Fruit fly (Drosophila melanogaster) whole organism, adult: ENCODE data around the gene ort.
A peak's percentile ranks its signal among the peaks of the same experiment; 100 is the strongest.

Experiments
- CG11617 ChIP-seq: fragments of 200-800 bp; sonication (Bioruptor generic); optimal IDR thresholded peaks from 2 replicates; lab custom pipeline; 2017; ENCODE audit warnings: mild to moderate bottlenecking, missing biosample characterization, missing genetic modification reagents, missing genetic modification characterization
- CG12768 ChIP-seq: fragments of 200-800 bp; sonication (Bioruptor generic); optimal IDR thresholded peaks from 2 replicates; lab custom pipeline; 2017; ENCODE audit warnings: missing biosample characterization, missing genetic modification characterization, mild to moderate bottlenecking, moderate library complexity, missing genetic modification reagents
- CG14711 ChIP-seq: fragments of 200-800 bp; sonication (Bioruptor generic); optimal IDR thresholded peaks from 2 replicates; lab custom pipeline; 2018; ENCODE audit warnings: missing biosample characterization, mild to moderate bottlenecking, missing genetic modification characterization, moderate library complexity
- CG1620 ChIP-seq: fragments of 200-800 bp; sonication (Bioruptor generic); optimal IDR thresholded peaks from 2 replicates; lab custom pipeline; 2016; ENCODE audit warnings: missing biosample characterization, missing genetic modification characterization
- CG33017 ChIP-seq: fragments of 200-800 bp; sonication (Bioruptor generic); optimal IDR thresholded peaks from 2 replicates; lab custom pipeline; 2018; ENCODE audit warnings: missing biosample characterization, mild to moderate bottlenecking, missing genetic modification characterization, moderate library complexity
- CG5204 ChIP-seq: fragments of 200-800 bp; sonication (Bioruptor generic); optimal IDR thresholded peaks from 2 replicates; lab custom pipeline; 2016; ENCODE audit warnings: missing biosample characterization, missing genetic modification characterization
- CG7045 ChIP-seq: fragments of 200-800 bp; sonication (Bioruptor generic); optimal IDR thresholded peaks from 2 replicates; lab custom pipeline; 2017; ENCODE audit warnings: missing biosample characterization, mild to moderate bottlenecking, missing genetic modification characterization
- CG7101 ChIP-seq: fragments of 200-800 bp; sonication (Bioruptor generic); optimal IDR thresholded peaks from 2 replicates; lab custom pipeline; 2018; ENCODE audit warnings: missing biosample characterization, mild to moderate bottlenecking, missing genetic modification characterization, moderate library complexity
- Clk ChIP-seq: fragments of 200-800 bp; sonication (Bioruptor generic); optimal IDR thresholded peaks from 2 replicates; lab custom pipeline; 2017; ENCODE audit warnings: missing biosample characterization, missing genetic modification characterization
- Crg-1 ChIP-seq: fragments of 200-800 bp; sonication (Bioruptor generic); optimal IDR thresholded peaks from 2 replicates; lab custom pipeline; 2016; ENCODE audit warnings: missing biosample characterization, missing genetic modification characterization
- Hr96 ChIP-seq: fragments of 200-800 bp; sonication (Bioruptor generic); optimal IDR thresholded peaks from 2 replicates; lab custom pipeline; 2016; ENCODE audit warnings: missing biosample characterization, missing genetic modification characterization
- Mnt ChIP-seq: fragments of 200-800 bp; sonication (Bioruptor generic); optimal IDR thresholded peaks from 2 replicates; lab custom pipeline; 2016; ENCODE audit warnings: missing biosample characterization, mild to moderate bottlenecking, missing genetic modification characterization
- bab1 ChIP-seq: fragments of 200-800 bp; sonication (Bioruptor generic); optimal IDR thresholded peaks from 3 replicates; lab custom pipeline; 2019; ENCODE audit warnings: missing biosample characterization, mild to moderate bottlenecking, missing genetic modification characterization, moderate library complexity
- cic ChIP-seq: fragments of 200-800 bp; sonication (Bioruptor generic); optimal IDR thresholded peaks from 2 replicates; lab custom pipeline; 2017; ENCODE audit warnings: missing biosample characterization, mild to moderate bottlenecking, missing genetic modification characterization, moderate library complexity
- cnc ChIP-seq, 2 experiments: fragments of >200 bp; optimal IDR thresholded peaks; 2 replicates each; lab custom pipeline; 2017
- kay ChIP-seq: fragments of 200-800 bp; sonication (Bioruptor generic); peaks from one replicate; lab custom pipeline; 2016; ENCODE audit warnings: missing biosample characterization, missing genetic modification characterization, borderline replicate concordance
- ovo ChIP-seq: fragments of 200-800 bp; sonication (Bioruptor generic); optimal IDR thresholded peaks from 2 replicates; lab custom pipeline; 2016; ENCODE audit warnings: missing biosample characterization, missing genetic modification characterization
- pad ChIP-seq: fragments of 200-800 bp; sonication (Bioruptor generic); optimal IDR thresholded peaks from 3 replicates; lab custom pipeline; 2017; ENCODE audit warnings: missing biosample characterization, missing genetic modification characterization, mild to moderate bottlenecking, moderate library complexity, missing genetic modification reagents
- tj ChIP-seq: fragments of 200-800 bp; sonication (Bioruptor generic); optimal IDR thresholded peaks from 3 replicates; lab custom pipeline; 2017; ENCODE audit warnings: missing biosample characterization, mild to moderate bottlenecking, missing genetic modification characterization, moderate library complexity
- toe ChIP-seq: fragments of 200-800 bp; sonication (Bioruptor generic); optimal IDR thresholded peaks from 2 replicates; lab custom pipeline; 2016; ENCODE audit warnings: missing biosample characterization, missing genetic modification characterization

Gene ort

dm6 chr3R:19641498-19642065 is 18.0 kb upstream of the ort start:
- TF ChIP-seq kay (GFP tag; lab: Kevin White, UChicago) (no peak), tj (peak; percentile 54), Hr96 (peak; percentile 40), CG33017 (peak; percentile 96), cnc (optimal IDR thresholded peaks at IDR 0.05; lab: Kevin White, UChicago) (no peak), Clk (peak; percentile 73), CG5204 (GFP tag; lab: Kevin White, UChicago) (peak; percentile 83), cic (GFP tag; lab: Kevin White, UChicago) (peak; percentile 37), Mnt (GFP tag; lab: Kevin White, UChicago) (peak; percentile 9), bab1 (GFP tag; lab: Kevin White, UChicago) (peak; percentile 92), toe (GFP tag; lab: Kevin White, UChicago) (peak; percentile 67), CG1620 (GFP tag; lab: Kevin White, UChicago) (peak; percentile 76), CG7045 (GFP tag; lab: Kevin White, UChicago) (peak; percentile 88), CG11617 (peak; percentile 85), pad (GFP tag; lab: Kevin White, UChicago) (peak; percentile 37), Crg-1 (peak; percentile 24), ovo (no peak), CG12768 (peak; percentile 90), CG7101 (tag; lab: Kevin White, UChicago) (peak; percentile 95), CG14711 (tag; lab: Kevin White, UChicago) (peak; percentile 94)

- TF ChIP-seq CG1620 (GFP tag; lab: Kevin White, UChicago) (no peak), pad (GFP tag; lab: Kevin White, UChicago) (no peak), CG12768 (peak; percentile 43), Hr96 (peak; percentile 18)
Observed at dm6 chr3R:19642092-19642892, 17.3 kb upstream of the ort start, which contains the start of gene subdued. Gene subdued (minus strand): TSS chr3R:19642722.

- peak; percentile 15 for TF ChIP-seq CG1620 (GFP tag; lab: Kevin White, UChicago)
- TF ChIP-seq Crg-1 = peak; percentile 44
- no peak for TF ChIP-seq cnc (optimal IDR thresholded peaks at IDR 0.05; lab: Kevin White, UChicago)
- TF ChIP-seq Mnt (GFP tag; lab: Kevin White, UChicago) = peak; percentile 22
- TF ChIP-seq CG7101 (tag; lab: Kevin White, UChicago) = peak; percentile 41
- no peak for TF ChIP-seq kay (GFP tag; lab: Kevin White, UChicago)
- peak; percentile 18 for TF ChIP-seq bab1 (GFP tag; lab: Kevin White, UChicago)
- TF ChIP-seq CG33017 = no peak
- TF ChIP-seq CG7045 (GFP tag; lab: Kevin White, UChicago) = no peak
- peak; percentile 24 for TF ChIP-seq pad (GFP tag; lab: Kevin White, UChicago)
Observed at dm6 chr3R:19642893-19643270, 16.7 kb upstream of the ort start.

dm6 chr3R:19644094-19644900 is 15.3 kb upstream of the ort start, which contains the start of gene Vha13:
Gene Vha13 (minus strand): TSS chr3R:19644386.
- TF ChIP-seq CG11617 (peak; percentile 17), Mnt (GFP tag; lab: Kevin White, UChicago) (peak; percentile 73), CG5204 (GFP tag; lab: Kevin White, UChicago) (peak; percentile 27), Crg-1 (peak; percentile 69), CG7045 (GFP tag; lab: Kevin White, UChicago) (no peak), CG7101 (tag; lab: Kevin White, UChicago) (peak; percentile 22), CG1620 (GFP tag; lab: Kevin White, UChicago) (peak; percentile 54), CG14711 (tag; lab: Kevin White, UChicago) (peak; percentile 48), pad (GFP tag; lab: Kevin White, UChicago) (peak; percentile 78), toe (GFP tag; lab: Kevin White, UChicago) (peak; percentile 54), bab1 (GFP tag; lab: Kevin White, UChicago) (peak; percentile 87), cic (GFP tag; lab: Kevin White, UChicago) (peak; percentile 52), CG33017 (peak; percentile 50), Hr96 (peak; percentile 15), Clk (no peak), ovo (peak; percentile 82), CG12768 (peak; percentile 67), tj (peak; percentile 69), kay (GFP tag; lab: Kevin White, UChicago) (no peak), cnc (optimal IDR thresholded peaks at IDR 0.05; lab: Kevin White, UChicago) (no peak)

- TF ChIP-seq Mnt (GFP tag; lab: Kevin White, UChicago) (peak; percentile 22), CG5204 (GFP tag; lab: Kevin White, UChicago) (peak; percentile 13), toe (GFP tag; lab: Kevin White, UChicago) (peak; percentile 58), tj (no peak), cnc (optimal IDR thresholded peaks at IDR 0.05; lab: Kevin White, UChicago) (no peak), cic (GFP tag; lab: Kevin White, UChicago) (no peak), bab1 (GFP tag; lab: Kevin White, UChicago) (no peak)
Observed at dm6 chr3R:19644901-19645204, 14.7 kb upstream of the ort start, which contains the start of gene Nup58. Gene Nup58 (plus strand): TSS chr3R:19645026.
